Fruit fly (Drosophila melanogaster) Kc167 (cell line): ENCODE measurements around the gene Spase12.

ENCODE experiments used
- Myc ChIP-seq: fragments of >200 bp; optimal IDR thresholded peaks from 2 replicates; lab custom pipeline; 2017; ENCODE audit warnings: missing external identifiers
- Sin3A ChIP-seq: fragments of >200 bp; optimal IDR thresholded peaks from 2 replicates; lab custom pipeline; 2018; ENCODE audit warnings: missing external identifiers
- h ChIP-seq: fragments of >200 bp; optimal IDR thresholded peaks from 3 replicates; lab custom pipeline; 2018; ENCODE audit warnings: missing external identifiers
- insv ChIP-seq: fragments of >200 bp; optimal IDR thresholded peaks from 3 replicates; lab custom pipeline; 2018; ENCODE audit warnings: missing external identifiers
- psq ChIP-seq: fragments of >200 bp; optimal IDR thresholded peaks from 2 replicates; lab custom pipeline; 2017; ENCODE audit warnings: missing external identifiers
- ttk ChIP-seq: sonication (Bioruptor generic); optimal IDR thresholded peaks from 2 replicates; lab custom pipeline; 2017; ENCODE audit warnings: missing external identifiers

Gene Spase12

DNA sequence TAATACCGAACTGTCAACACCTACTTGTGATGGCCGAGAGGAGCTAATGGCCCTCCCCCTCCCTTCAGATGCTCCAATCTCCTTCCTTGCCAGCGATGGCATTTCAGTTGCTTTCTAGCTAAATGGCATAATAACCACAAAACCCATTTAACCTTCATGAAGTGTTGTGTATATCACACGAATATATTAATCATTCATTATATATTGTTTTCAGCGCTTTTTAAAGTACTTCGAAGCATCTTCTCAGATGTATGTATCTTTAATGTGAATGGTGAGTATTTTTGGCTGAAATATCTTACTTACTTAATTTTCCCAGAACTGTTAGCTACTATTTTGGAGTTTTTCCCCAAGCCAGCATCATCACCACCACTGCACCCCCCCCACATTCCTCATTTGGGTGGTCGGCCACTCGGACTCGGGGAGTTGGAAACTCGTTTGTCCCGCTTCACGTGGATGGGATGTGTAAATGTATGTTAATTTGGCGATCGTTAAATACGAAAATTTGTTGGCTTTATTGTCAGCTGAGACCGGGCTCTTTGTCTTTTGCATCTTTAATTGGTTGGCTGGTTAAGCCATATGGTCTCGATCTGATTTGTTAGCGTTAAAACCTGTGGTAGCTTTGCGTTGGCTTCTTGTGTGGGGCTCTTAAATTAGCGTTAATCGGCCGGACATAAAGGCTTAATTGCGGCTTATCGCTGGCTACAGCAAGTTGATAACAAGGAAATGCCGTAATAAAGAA lies 21.5 kb upstream of the Spase12 start:
- TF ChIP-seq insv (lab: Kevin White, UChicago) (no peak), h (lab: Kevin White, UChicago) (no peak), psq (lab: Kevin White, UChicago) (no peak), Myc (lab: Kevin White, UChicago) (no peak), ttk (lab: Kevin White, UChicago) (no peak), Sin3A (lab: Kevin White, UChicago) (no peak)

dm6 chr3R:29511472-29511871 lies 20.5 kb upstream of the Spase12 start:
- TF ChIP-seq ttk (lab: Kevin White, UChicago) (no peak), Myc (lab: Kevin White, UChicago) (no peak), psq (lab: Kevin White, UChicago) (no peak), insv (lab: Kevin White, UChicago) (no peak), Sin3A (lab: Kevin White, UChicago) (no peak)

DNA sequence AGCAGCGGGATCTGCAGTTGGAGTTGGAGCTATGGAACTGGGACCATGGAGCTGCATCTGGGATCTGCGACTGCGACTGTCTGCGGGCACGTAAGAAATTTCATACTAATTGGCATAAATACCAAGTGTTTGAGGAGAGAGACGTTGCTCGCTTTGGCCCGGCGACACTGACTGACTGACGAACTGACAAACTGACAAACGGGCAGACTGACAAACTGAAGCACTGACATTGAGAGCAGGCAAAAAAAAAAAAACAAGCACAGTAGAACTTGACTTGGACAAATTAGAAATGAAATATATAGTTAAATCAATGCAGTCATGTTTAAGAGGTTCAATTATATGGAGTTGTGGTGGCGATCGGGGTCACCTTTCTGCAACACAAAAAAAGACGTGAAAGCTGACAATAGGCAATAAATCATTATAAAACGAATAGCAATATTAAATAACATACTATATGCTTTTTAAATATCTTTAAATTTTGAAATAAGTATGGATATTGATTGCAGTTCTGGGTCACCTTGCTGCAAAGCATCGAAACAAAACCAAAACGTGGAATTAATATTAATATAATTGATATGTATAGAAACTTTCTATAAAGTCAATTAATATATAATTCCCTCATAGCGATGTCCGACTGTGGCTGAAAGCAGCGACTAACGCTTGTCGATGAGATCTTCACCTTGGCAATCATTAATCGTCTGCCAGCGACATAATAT lies 17.8 kb upstream of the Spase12 start:
- TF ChIP-seq insv (lab: Kevin White, UChicago) (no peak), Myc (lab: Kevin White, UChicago) (no peak), h (lab: Kevin White, UChicago) (no peak), psq (lab: Kevin White, UChicago) (no peak), Sin3A (lab: Kevin White, UChicago) (no peak), ttk (lab: Kevin White, UChicago) (no peak)

- TF ChIP-seq h (lab: Kevin White, UChicago), result no peak
- no peak for TF ChIP-seq ttk (lab: Kevin White, UChicago)
- no peak for TF ChIP-seq insv (lab: Kevin White, UChicago)
- TF ChIP-seq psq (lab: Kevin White, UChicago), result no peak
- no peak for TF ChIP-seq Myc (lab: Kevin White, UChicago)
- TF ChIP-seq Sin3A (lab: Kevin White, UChicago), result no peak
Observed at dm6 chr3R:29506581-29506980, 15.6 kb upstream of the Spase12 start.

dm6 chr3R:29503406-29504116 lies 12.6 kb upstream of the Spase12 start, which contains the start of gene Trc8:
Trc8 (minus strand) TSS chr3R:29503797.
- TF ChIP-seq ttk (lab: Kevin White, UChicago) (no peak), h (lab: Kevin White, UChicago) (no peak), insv (lab: Kevin White, UChicago) (no peak), Sin3A (lab: Kevin White, UChicago) (no peak), Myc (lab: Kevin White, UChicago) (no peak), psq (lab: Kevin White, UChicago) (no peak)

DNA sequence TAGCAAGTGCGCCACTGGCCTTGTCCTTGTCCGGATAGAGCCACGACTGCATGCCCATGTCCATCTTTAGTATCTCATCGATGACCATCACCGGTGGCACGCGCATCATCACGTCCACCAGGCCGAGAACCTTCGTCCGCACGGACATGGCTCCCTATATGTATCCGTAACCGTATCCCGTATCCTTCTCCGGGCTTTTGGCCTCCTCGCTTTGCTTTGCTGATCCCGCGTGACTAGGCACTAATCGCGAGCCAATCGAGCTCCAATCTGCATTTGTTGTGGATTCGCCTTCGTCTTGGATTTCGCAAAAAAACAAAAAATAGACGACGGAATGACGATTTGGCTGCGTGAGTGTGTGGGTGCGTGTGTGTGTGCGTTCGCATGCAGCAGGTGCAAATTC lies 12.0 kb upstream of the Spase12 start:
- no peak for TF ChIP-seq ttk (lab: Kevin White, UChicago)
- TF ChIP-seq insv (lab: Kevin White, UChicago), result no peak
- TF ChIP-seq Myc (lab: Kevin White, UChicago), result no peak
- TF ChIP-seq Sin3A (lab: Kevin White, UChicago), result no peak
- TF ChIP-seq psq (lab: Kevin White, UChicago), result no peak
- no peak for TF ChIP-seq h (lab: Kevin White, UChicago)

dm6 chr3R:29496315-29496714 lies 5.4 kb upstream of the Spase12 start:
- TF ChIP-seq insv (lab: Kevin White, UChicago) (no peak), h (lab: Kevin White, UChicago) (no peak), Myc (lab: Kevin White, UChicago) (no peak), Sin3A (lab: Kevin White, UChicago) (no peak), psq (lab: Kevin White, UChicago) (no peak), ttk (lab: Kevin White, UChicago) (no peak)

dm6 chr3R:29495815-29496214 lies 4.9 kb upstream of the Spase12 start:
- no peak for TF ChIP-seq ttk (lab: Kevin White, UChicago)
- TF ChIP-seq insv (lab: Kevin White, UChicago), result no peak
- TF ChIP-seq Sin3A (lab: Kevin White, UChicago), result no peak
- TF ChIP-seq h (lab: Kevin White, UChicago), result no peak
- TF ChIP-seq Myc (lab: Kevin White, UChicago), result no peak
- no peak for TF ChIP-seq psq (lab: Kevin White, UChicago)

- no peak for TF ChIP-seq Myc (lab: Kevin White, UChicago)
- TF ChIP-seq Sin3A (lab: Kevin White, UChicago), result no peak
- no peak for TF ChIP-seq ttk (lab: Kevin White, UChicago)
- TF ChIP-seq insv (lab: Kevin White, UChicago), result no peak
- TF ChIP-seq h (lab: Kevin White, UChicago), result no peak
- no peak for TF ChIP-seq psq (lab: Kevin White, UChicago)
Observed at dm6 chr3R:29494482-29494881, 3.5 kb upstream of the Spase12 start, which contains the start of gene FipoQ. FipoQ (plus strand) TSS chr3R:29494782.

- TF ChIP-seq psq (lab: Kevin White, UChicago), result no peak
- TF ChIP-seq ttk (lab: Kevin White, UChicago), result no peak
- no peak for TF ChIP-seq insv (lab: Kevin White, UChicago)
- TF ChIP-seq Sin3A (lab: Kevin White, UChicago), result no peak
- no peak for TF ChIP-seq Myc (lab: Kevin White, UChicago)
- no peak for TF ChIP-seq h (lab: Kevin White, UChicago)
Observed at dm6 chr3R:29493242-29493944, 2.4 kb upstream of the Spase12 start, which contains the start of the genes CG2310 and Diedel. CG2310 (minus strand) TSS chr3R:29493518. Diedel (plus strand) TSS chr3R:29493852.
